Worm (Caenorhabditis elegans): ENCODE results near the gene srh-70.

DNA sequence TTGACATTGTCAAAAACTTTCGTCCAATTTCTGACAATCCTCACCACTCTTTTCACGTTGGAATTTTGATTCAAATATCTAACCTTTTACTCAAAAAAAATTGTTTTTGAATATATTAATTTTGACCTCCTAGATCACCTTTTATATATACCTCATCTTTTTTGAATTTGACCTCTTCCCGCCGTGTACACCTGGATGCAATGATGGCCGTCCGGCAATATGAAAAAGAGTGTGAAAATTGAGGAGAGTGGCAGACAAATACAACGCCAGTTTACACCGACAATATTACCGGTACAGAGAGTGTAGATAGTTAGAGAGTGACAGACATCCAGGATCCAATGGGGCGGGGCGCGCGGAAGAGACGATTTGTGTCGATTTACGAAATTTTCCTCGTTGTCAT, 957 bp upstream of the srh-70 start, which contains the start of gene ceh-99:
- no peak for TF ChIP-seq W03F9.2 (tag; optimal IDR thresholded peaks at IDR 0.05)
- TF ChIP-seq him-1 (tag; optimal IDR thresholded peaks at IDR 0.05): no peak
